Worm (Caenorhabditis elegans) whole organism, early embryonic: ENCODE results near the gene F38A6.5.

Experiments used
- B0310.2 ChIP-seq: sonication (generic microtip); optimal IDR thresholded peaks from 2 replicates; lab custom pipeline; 2016; ENCODE audit warnings: mild to moderate bottlenecking, missing genetic modification characterization, missing compliant biosample characterization
- ama-1 ChIP-seq: fragments of 150-350 bp; optimal IDR thresholded peaks from 2 replicates; lab custom pipeline; 2014
- ets-7 ChIP-seq: sonication (generic microtip); optimal IDR thresholded peaks from 2 replicates; lab custom pipeline; 2016; ENCODE audit warnings: missing genotype, missing genetic modification characterization, missing compliant biosample characterization
- flt-1 ChIP-seq: fragments of 200-800 bp; sonication (Bioruptor generic); IDR thresholded peaks from 2 replicates; pipeline ENCODE4 v1.3.6; 2022; ENCODE audit warnings: missing genetic modification characterization, missing compliant biosample characterization
- hmbx-1 ChIP-seq: sonication (generic microtip); optimal IDR thresholded peaks from 2 replicates; lab custom pipeline; 2016; ENCODE audit warnings: mild to moderate bottlenecking, missing genetic modification characterization, missing compliant biosample characterization
- hnd-1 ChIP-seq: sonication (generic microtip); optimal IDR thresholded peaks from 2 replicates; lab custom pipeline; 2016; ENCODE audit warnings: missing genetic modification characterization, missing compliant biosample characterization
- tra-4 ChIP-seq: sonication (generic microtip); optimal IDR thresholded peaks from 2 replicates; lab custom pipeline; 2017; ENCODE audit warnings: missing genetic modification characterization, missing compliant biosample characterization

DNA sequence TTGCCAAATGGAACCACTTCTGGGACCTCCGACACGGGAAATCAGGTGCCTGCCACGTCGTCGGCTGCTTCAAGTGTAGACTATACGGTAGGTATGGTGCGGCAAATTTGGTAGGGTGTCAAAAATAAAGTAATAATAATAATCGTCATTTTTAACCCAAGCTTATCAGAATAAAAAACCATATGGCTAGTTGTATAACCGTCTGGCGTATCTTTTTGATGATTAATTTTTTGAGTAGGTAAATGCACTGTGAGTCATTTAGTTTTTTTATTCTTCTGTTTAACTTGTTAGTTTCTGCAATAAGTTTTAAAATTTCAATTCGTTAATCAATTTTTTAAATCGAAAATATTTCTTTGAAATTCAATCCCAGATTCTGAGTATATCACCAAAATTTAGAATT is 18.1 kb downstream of the F38A6.5 start:
- no peak for TF ChIP-seq flt-1
- TF ChIP-seq ets-7 (tag; lab: Kevin White, UChicago): no peak
- no peak for TF ChIP-seq ama-1
- TF ChIP-seq tra-4: no peak
- TF ChIP-seq B0310.2 (tag; lab: Kevin White, UChicago): no peak
- no peak for TF ChIP-seq hnd-1
- TF ChIP-seq hmbx-1 (tag; lab: Kevin White, UChicago): no peak
